Fruit fly (Drosophila melanogaster) S2 (cell line): Measurements from ENCODE around the gene Adgf-C.

Experiments
- CG8478 ChIP-seq: fragments of >200 bp; optimal IDR thresholded peaks from 2 replicates; lab custom pipeline; 2018
- CTCF ChIP-seq, 2 experiments: fragments of >200 bp; optimal IDR thresholded peaks; 2 replicates each; lab custom pipeline; 2018

DNA sequence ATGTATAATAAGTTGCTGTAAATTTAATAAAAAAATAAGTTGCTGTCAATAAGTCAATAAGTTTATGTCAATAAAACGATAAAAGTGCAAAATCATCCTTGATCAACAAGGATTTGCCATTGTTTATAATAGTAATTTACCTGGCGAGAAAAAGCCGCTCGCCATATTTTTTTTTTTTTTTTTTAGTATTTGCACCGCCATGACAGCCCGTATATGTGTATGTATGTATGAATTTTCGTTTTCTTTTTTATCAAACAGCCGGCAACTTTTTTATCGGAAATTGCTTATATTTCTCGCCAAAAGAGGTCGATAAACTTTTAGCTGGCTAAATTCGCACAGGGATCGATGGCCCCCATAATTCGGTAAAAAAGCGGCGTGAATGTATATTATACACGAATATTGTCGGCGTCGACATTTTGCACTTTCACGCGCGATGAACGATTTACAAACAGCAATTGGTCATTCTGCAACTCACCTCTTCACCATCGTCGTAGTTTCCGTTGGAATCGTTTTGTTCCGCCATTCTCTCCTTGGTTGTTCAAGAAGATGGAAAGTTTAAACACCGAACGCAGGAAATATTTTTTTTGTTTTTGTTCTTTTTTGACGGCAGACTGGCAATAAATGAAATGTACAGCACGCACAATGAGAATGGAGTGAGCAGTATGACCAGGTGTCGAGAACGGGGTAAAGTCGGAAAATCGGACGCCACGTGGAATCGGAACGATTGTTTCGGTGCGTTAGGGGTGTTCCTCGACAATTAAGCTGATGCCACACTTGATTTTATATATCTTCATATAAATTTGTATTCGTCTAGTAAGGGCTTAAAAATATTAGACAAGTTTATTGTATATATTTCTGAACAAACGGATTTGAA, 46.5 kb upstream of the Adgf-C start, which contains the start of gene Hrb87F:
- TF ChIP-seq CTCF (optimal IDR thresholded peaks at IDR 0.05; lab: Kevin White, UChicago) (no peak), CG8478 (no peak)
